Worm (Caenorhabditis elegans) whole organism, mixed stage, embryonic: ENCODE results near the gene srx-5.

Experiments used
- ces-1 ChIP-seq: fragments of 150-350 bp; optimal IDR thresholded peaks from 2 replicates; lab custom pipeline; 2014; ENCODE audit warnings: missing biosample characterization, missing genetic modification reagents, missing genetic modification characterization
- elt-3 ChIP-seq: fragments of 150-350 bp; optimal IDR thresholded peaks from 2 replicates; lab custom pipeline; 2014; ENCODE audit warnings: missing biosample characterization, missing genetic modification characterization
- lin-13 ChIP-seq: fragments of 150-350 bp; optimal IDR thresholded peaks from 2 replicates; lab custom pipeline; 2014; ENCODE audit warnings: missing biosample characterization, missing genetic modification characterization
- unc-39 ChIP-seq: fragments of 150-350 bp; optimal IDR thresholded peaks from 2 replicates; lab custom pipeline; 2014; ENCODE audit warnings: missing biosample characterization, missing genetic modification characterization
- ztf-11 ChIP-seq: fragments of 150-350 bp; optimal IDR thresholded peaks from 2 replicates; lab custom pipeline; 2014; ENCODE audit warnings: missing biosample characterization, missing genetic modification characterization

DNA sequence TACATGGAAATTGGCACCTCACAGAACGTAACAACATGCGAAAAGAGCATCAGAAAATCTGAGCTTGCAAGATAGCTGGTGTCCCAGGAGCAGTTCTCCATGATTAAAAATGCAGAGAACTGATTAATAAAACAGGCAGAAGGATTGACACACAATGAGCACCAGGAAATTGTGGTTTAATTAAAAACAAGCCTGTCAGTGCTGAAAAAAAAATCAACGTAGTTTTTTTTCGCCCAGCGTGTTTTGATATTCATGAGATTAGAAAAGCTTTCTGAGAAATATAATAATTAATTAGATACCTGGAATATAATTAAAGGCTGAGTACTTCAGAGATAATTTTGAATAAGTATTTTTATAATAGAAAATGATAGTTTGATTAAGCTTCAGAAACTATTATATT, 42.2 kb upstream of the srx-5 start, which contains the start of gene srh-246:
- TF ChIP-seq lin-13 (tag; lab: Kevin White, UChicago) (no peak), elt-3 (tag; lab: Kevin White, UChicago) (no peak), ztf-11 (tag; lab: Kevin White, UChicago) (no peak), unc-39 (tag; lab: Kevin White, UChicago) (no peak), ces-1 (no peak)
